Fruit fly (Drosophila melanogaster) whole organism, embryonic: ENCODE data around the gene cysu.

Source experiments
- Asciz ChIP-seq: fragments of 200-800 bp; sonication (Bioruptor generic); optimal IDR thresholded peaks from 2 replicates; lab custom pipeline; 2017; ENCODE audit warnings: missing biosample characterization, mild to moderate bottlenecking, missing genetic modification characterization, missing genetic modification reagents
- Atf6 ChIP-seq: fragments of 200-800 bp; sonication (Bioruptor generic); IDR thresholded peaks from 2 replicates; pipeline ENCODE4 v1.3.6; 2022; ENCODE audit warnings: missing biosample characterization, missing genetic modification characterization
- Awh ChIP-seq: fragments of 200-800 bp; sonication (Bioruptor generic); IDR thresholded peaks from 2 replicates; pipeline ENCODE4, ENCODE4 v1.3.6; 2022; ENCODE audit warnings: missing biosample characterization, missing genetic modification characterization
- B-H1 ChIP-seq: fragments of 200-800 bp; sonication (Bioruptor generic); IDR thresholded peaks from 3 replicates; pipeline ENCODE4 v1.3.6; 2022; ENCODE audit warnings: missing biosample characterization, missing genetic modification characterization
- BEAF-32 ChIP-seq: fragments of 200-800 bp; sonication (Bioruptor generic); optimal IDR thresholded peaks from 3 replicates; lab custom pipeline; 2017; ENCODE audit warnings: missing biosample characterization, missing genetic modification characterization, mild to moderate bottlenecking, moderate library complexity, missing genetic modification reagents
- Bdp1 ChIP-seq: fragments of 200-800 bp; sonication (Bioruptor generic); optimal IDR thresholded peaks from 3 replicates; lab custom pipeline; 2016; ENCODE audit warnings: missing biosample characterization, missing genetic modification characterization
- CG10147 ChIP-seq: fragments of 200-800 bp; sonication (Bioruptor generic); optimal IDR thresholded peaks from 2 replicates; lab custom pipeline; 2019; ENCODE audit warnings: missing biosample characterization, mild to moderate bottlenecking, missing genetic modification characterization, moderate library complexity
- CG10565 ChIP-seq: fragments of 200-800 bp; sonication (Bioruptor generic); optimal IDR thresholded peaks from 3 replicates; lab custom pipeline; 2016; ENCODE audit warnings: missing biosample characterization, mild to moderate bottlenecking, missing genetic modification characterization
- CG11093 ChIP-seq: fragments of 200-800 bp; sonication (Bioruptor generic); IDR thresholded peaks from 3 replicates; pipeline ENCODE4 v1.3.6; 2022; ENCODE audit warnings: missing biosample characterization, missing genetic modification characterization
- CG11723 ChIP-seq: fragments of 200-800 bp; sonication (Bioruptor generic); optimal IDR thresholded peaks from 2 replicates; lab custom pipeline; 2017; ENCODE audit warnings: missing biosample characterization, mild to moderate bottlenecking, missing genetic modification characterization
- CG12155 ChIP-seq: fragments of 200-800 bp; sonication (Bioruptor generic); optimal IDR thresholded peaks from 3 replicates; lab custom pipeline; 2016; ENCODE audit warnings: missing biosample characterization, missing genetic modification characterization
- CG12391 ChIP-seq: fragments of 200-800 bp; sonication (Bioruptor generic); optimal IDR thresholded peaks from 3 replicates; lab custom pipeline; 2018; ENCODE audit warnings: missing biosample characterization, mild to moderate bottlenecking, missing genetic modification characterization, moderate library complexity
- CG14441 ChIP-seq: fragments of 200-800 bp; sonication (Bioruptor generic); IDR thresholded peaks from 2 replicates; pipeline ENCODE4 v1.3.6; 2022; ENCODE audit warnings: missing biosample characterization, missing genetic modification characterization
- CG14860 ChIP-seq: fragments of 200-800 bp; sonication (Bioruptor generic); IDR thresholded peaks from 3 replicates; pipeline ENCODE4 v1.3.6; 2022; ENCODE audit warnings: missing biosample characterization, missing genetic modification characterization; ENCODE audit not compliant: partially characterized antibody
- CG15514 ChIP-seq: fragments of 200-800 bp; sonication (Bioruptor generic); optimal IDR thresholded peaks from 3 replicates; lab custom pipeline; 2017; ENCODE audit warnings: missing biosample characterization, missing genetic modification characterization, mild to moderate bottlenecking, moderate library complexity, missing genetic modification reagents
- CG16863 ChIP-seq: fragments of 200-800 bp; sonication (Bioruptor generic); optimal IDR thresholded peaks from 3 replicates; lab custom pipeline; 2016; ENCODE audit warnings: missing biosample characterization, missing genetic modification characterization
- CG17829 ChIP-seq: fragments of 200-800 bp; optimal IDR thresholded peaks from 2 replicates; lab custom pipeline; 2019; ENCODE audit warnings: missing biosample characterization, mild to moderate bottlenecking, missing genetic modification characterization, moderate library complexity
- CG31224 ChIP-seq: fragments of 200-800 bp; sonication (Bioruptor generic); IDR thresholded peaks from 2 replicates; pipeline ENCODE4 v1.3.6; 2022; ENCODE audit warnings: missing biosample characterization, missing genetic modification characterization
- CG3407 ChIP-seq: fragments of 200-800 bp; sonication (Bioruptor generic); optimal IDR thresholded peaks from 2 replicates; lab custom pipeline; 2018; ENCODE audit warnings: missing biosample characterization, mild to moderate bottlenecking, missing genetic modification characterization
- CG43689 ChIP-seq: fragments of 200-800 bp; sonication (Bioruptor generic); IDR thresholded peaks from 2 replicates; pipeline ENCODE4 v1.3.6; 2022; ENCODE audit warnings: missing biosample characterization, missing genetic modification characterization
- CG6813 ChIP-seq: fragments of 200-800 bp; sonication (Bioruptor generic); optimal IDR thresholded peaks from 2 replicates; lab custom pipeline; 2017; ENCODE audit warnings: missing biosample characterization, missing genetic modification characterization, mild to moderate bottlenecking, moderate library complexity, missing genetic modification reagents
- CG8924 ChIP-seq: fragments of 200-800 bp; optimal IDR thresholded peaks from 3 replicates; lab custom pipeline; 2019; ENCODE audit warnings: missing biosample characterization, mild to moderate bottlenecking, missing genetic modification characterization, moderate library complexity
- CG9609 ChIP-seq: fragments of 200-800 bp; sonication (Bioruptor generic); optimal IDR thresholded peaks from 3 replicates; lab custom pipeline; 2016; ENCODE audit warnings: missing biosample characterization, missing genetic modification characterization
- D19A ChIP-seq: fragments of 200-800 bp; optimal IDR thresholded peaks from 3 replicates; lab custom pipeline; 2019; ENCODE audit warnings: missing biosample characterization, mild to moderate bottlenecking, missing genetic modification characterization, moderate library complexity
- Dfd ChIP-seq, 2 experiments: fragments of >200 bp; optimal IDR thresholded peaks; 2 replicates each; lab custom pipeline; 2017; ENCODE audit warnings: missing biosample characterization in 2 of 2, missing genetic modification characterization in 2 of 2
- Ets65A ChIP-seq: fragments of 200-800 bp; sonication (Bioruptor generic); peaks from one replicate; lab custom pipeline; 2016; ENCODE audit warnings: missing biosample characterization, missing genetic modification characterization
- Gug ChIP-seq: fragments of 200-800 bp; sonication (Bioruptor generic); IDR thresholded peaks from 4 replicates; pipeline ENCODE4 v1.3.6; 2022; ENCODE audit warnings: missing biosample characterization, missing genetic modification characterization
- H2.0 ChIP-seq: fragments of 200-800 bp; sonication (Bioruptor generic); IDR thresholded peaks from 2 replicates; pipeline ENCODE4 v1.3.6; 2022; ENCODE audit warnings: missing biosample characterization, missing genetic modification characterization
- HHEX ChIP-seq: fragments of 200-800 bp; sonication (Bioruptor generic); optimal IDR thresholded peaks from 3 replicates; lab custom pipeline; 2017; ENCODE audit warnings: missing biosample characterization, mild to moderate bottlenecking, missing genetic modification characterization, missing genetic modification reagents
- HLH4C ChIP-seq: fragments of 200-800 bp; sonication (Bioruptor generic); IDR thresholded peaks from 3 replicates; pipeline ENCODE4 v1.3.6; 2022; ENCODE audit warnings: missing biosample characterization, missing genetic modification characterization; ENCODE audit not compliant: partially characterized antibody
- Hr3 ChIP-seq: fragments of 200-800 bp; sonication (Bioruptor generic); optimal IDR thresholded peaks from 3 replicates; lab custom pipeline; 2016; ENCODE audit warnings: missing biosample characterization, missing genetic modification characterization
- Lim3 ChIP-seq: fragments of 200-800 bp; sonication (Bioruptor generic); IDR thresholded peaks from 2 replicates; pipeline ENCODE4 v1.3.6; 2022; ENCODE audit warnings: missing biosample characterization, missing genetic modification characterization
- PHDP ChIP-seq: fragments of 200-800 bp; sonication (Bioruptor generic); optimal IDR thresholded peaks from 3 replicates; lab custom pipeline; 2018; ENCODE audit warnings: missing biosample characterization, mild to moderate bottlenecking, missing genetic modification characterization, moderate library complexity
- Six4 ChIP-seq: fragments of 200-800 bp; sonication (Bioruptor generic); optimal IDR thresholded peaks from 2 replicates; lab custom pipeline; 2016; ENCODE audit warnings: missing biosample characterization, missing genetic modification characterization
- Sox102F ChIP-seq: fragments of 200-800 bp; sonication (Bioruptor generic); optimal IDR thresholded peaks from 2 replicates; lab custom pipeline; 2018; ENCODE audit warnings: missing biosample characterization, mild to moderate bottlenecking, missing genetic modification characterization, moderate library complexity
- cg ChIP-seq: fragments of 200-800 bp; sonication (Bioruptor generic); optimal IDR thresholded peaks from 3 replicates; lab custom pipeline; 2019; ENCODE audit warnings: missing biosample characterization, mild to moderate bottlenecking, missing genetic modification characterization, moderate library complexity
- danr ChIP-seq: fragments of 200-800 bp; sonication (Bioruptor generic); IDR thresholded peaks from 2 replicates; pipeline ENCODE4 v1.3.6; 2022; ENCODE audit warnings: missing biosample characterization, missing genetic modification characterization
- disco-r ChIP-seq: fragments of 200-800 bp; sonication (Bioruptor generic); optimal IDR thresholded peaks from 2 replicates; lab custom pipeline; 2016; ENCODE audit warnings: missing biosample characterization, missing genetic modification characterization
- dm ChIP-seq: fragments of 200-800 bp; sonication (Bioruptor generic); optimal IDR thresholded peaks from 3 replicates; lab custom pipeline; 2016; ENCODE audit warnings: missing biosample characterization, missing genetic modification characterization
- ems ChIP-seq: fragments of 200-800 bp; sonication (Bioruptor generic); optimal IDR thresholded peaks from 3 replicates; lab custom pipeline; 2016; ENCODE audit warnings: missing biosample characterization, missing genetic modification characterization
- gce ChIP-seq: fragments of 200-800 bp; sonication (Bioruptor generic); IDR thresholded peaks from 3 replicates; pipeline ENCODE4 v1.3.6; 2022; ENCODE audit warnings: missing biosample characterization, missing genetic modification characterization
- ham ChIP-seq: fragments of 200-800 bp; sonication (Bioruptor generic); IDR thresholded peaks from 2 replicates; pipeline ENCODE4 v1.3.6; 2022; ENCODE audit warnings: missing biosample characterization, missing genetic modification characterization
- jigr1 ChIP-seq: fragments of 200-800 bp; sonication (Bioruptor generic); IDR thresholded peaks from 3 replicates; pipeline ENCODE4 v1.3.6; 2022; ENCODE audit warnings: missing biosample characterization, missing genetic modification characterization
- knrl ChIP-seq: fragments of 200-800 bp; sonication (Bioruptor generic); IDR thresholded peaks from 3 replicates; pipeline ENCODE4 v1.3.6; 2022; ENCODE audit warnings: missing biosample characterization, missing genetic modification characterization; ENCODE audit not compliant: partially characterized antibody
- lmd ChIP-seq: fragments of 200-800 bp; sonication (Bioruptor generic); IDR thresholded peaks from 2 replicates; pipeline ENCODE4 v1.3.6; 2022; ENCODE audit warnings: missing biosample characterization, missing genetic modification characterization
- nerfin-2 ChIP-seq: fragments of 200-800 bp; sonication (Bioruptor generic); IDR thresholded peaks from 2 replicates; pipeline ENCODE4 v1.3.6; 2022; ENCODE audit warnings: missing biosample characterization, missing genetic modification characterization; ENCODE audit not compliant: partially characterized antibody
- nom ChIP-seq: fragments of 200-800 bp; sonication (Bioruptor generic); optimal IDR thresholded peaks from 2 replicates; lab custom pipeline; 2017; ENCODE audit warnings: missing biosample characterization, missing genetic modification characterization, mild to moderate bottlenecking, moderate library complexity, missing genetic modification reagents
- prd ChIP-seq, 3 experiments: fragments of >200 bp in 2 of 3; fragments of 200-800 bp in 1 of 3; sonication (Bioruptor generic) in 1 of 3; optimal IDR thresholded peaks in 2 of 3; IDR thresholded peaks in 1 of 3; 2 replicates in 2 of 3; 3 replicates in 1 of 3; pipeline versions ENCODE4 v1.3.6 to Lab custom; 2017 to 2022; ENCODE audit warnings: missing biosample characterization in 1 of 3, missing genetic modification characterization in 1 of 3
- run ChIP-seq: fragments of 200-800 bp; sonication (Bioruptor generic); optimal IDR thresholded peaks from 3 replicates; lab custom pipeline; 2018; ENCODE audit warnings: missing biosample characterization, mild to moderate bottlenecking, missing genetic modification characterization
- sqz ChIP-seq: fragments of 200-800 bp; sonication (Bioruptor generic); optimal IDR thresholded peaks from 3 replicates; lab custom pipeline; 2018; ENCODE audit warnings: missing biosample characterization, mild to moderate bottlenecking, missing genetic modification characterization
- sug ChIP-seq: fragments of 200-800 bp; optimal IDR thresholded peaks from 2 replicates; lab custom pipeline; 2019; ENCODE audit warnings: missing biosample characterization, mild to moderate bottlenecking, missing genetic modification characterization, moderate library complexity

Gene cysu

dm6 chr3R:17400675-17401118, 24.9 kb upstream of the cysu start (continued):
- no peak for TF ChIP-seq Lim3
- peak; percentile 33 for TF ChIP-seq CG17829 (tag; lab: Kevin White, UChicago)
- TF ChIP-seq BEAF-32 (GFP tag; lab: Kevin White, UChicago): no peak
- TF ChIP-seq PHDP (tag; lab: Kevin White, UChicago): no peak
- no peak for TF ChIP-seq run (tag; lab: Kevin White, UChicago)
- peak; percentile 49 for TF ChIP-seq CG10147 (GFP tag; lab: Kevin White, UChicago)
- no peak for TF ChIP-seq ham (GFP tag; lab: Robert Waterston, UW)
- no peak for TF ChIP-seq CG3407
- peak; percentile 38 for TF ChIP-seq Asciz
- TF ChIP-seq jigr1 (GFP tag; lab: Robert Waterston, UW): no peak
- TF ChIP-seq H2.0 (GFP tag; lab: Robert Waterston, UW): no peak
- TF ChIP-seq Bdp1 (GFP tag; lab: Kevin White, UChicago): no peak
- no peak for TF ChIP-seq CG14860 (GFP tag; lab: Robert Waterston, UW)
- TF ChIP-seq CG12155: no peak
- TF ChIP-seq Sox102F (GFP tag; lab: Kevin White, UChicago): peak; percentile 3
- no peak for TF ChIP-seq CG6813 (GFP tag; lab: Kevin White, UChicago)
- 0 out of 2 replicates have a peak, but pooled peaks have one; percentile 35 for TF ChIP-seq lmd
- no peak for TF ChIP-seq Awh (GFP tag; lab: Robert Waterston, UW)
- no peak for TF ChIP-seq Gug (GFP tag; lab: Robert Waterston, UW)
- no peak for TF ChIP-seq HLH4C (GFP tag; lab: Robert Waterston, UW)
- TF ChIP-seq knrl: no peak
- TF ChIP-seq dm (GFP tag; lab: Kevin White, UChicago): no peak
- TF ChIP-seq HHEX (GFP tag; lab: Kevin White, UChicago): peak; percentile 60
- no peak for TF ChIP-seq CG11723 (GFP tag; lab: Kevin White, UChicago)
- no peak for TF ChIP-seq sug (tag; lab: Kevin White, UChicago)
- TF ChIP-seq Hr3: no peak
- TF ChIP-seq CG16863 (GFP tag; lab: Kevin White, UChicago): no peak
- TF ChIP-seq CG15514 (GFP tag; lab: Kevin White, UChicago): peak; percentile 35
- no peak for TF ChIP-seq nerfin-2 (GFP tag; lab: Robert Waterston, UW)
- TF ChIP-seq D19A (tag; lab: Kevin White, UChicago): peak; percentile 51
- no peak for TF ChIP-seq sqz (GFP tag; lab: Kevin White, UChicago)
- no peak for TF ChIP-seq CG11093
- no peak for TF ChIP-seq cg
- TF ChIP-seq CG9609: no peak
- peak; percentile 38; the same call in 1 of the 2 replicates for TF ChIP-seq CG14441 (GFP tag; lab: Robert Waterston, UW)
- TF ChIP-seq gce: no peak
- TF ChIP-seq nom (GFP tag; lab: Kevin White, UChicago): no peak
- TF ChIP-seq Atf6 (GFP tag; lab: Robert Waterston, UW): no peak
- no peak for TF ChIP-seq Dfd (GFP tag; optimal IDR thresholded peaks at IDR 0.05; lab: Kevin White, UChicago)
- no peak for TF ChIP-seq CG10565
- no peak for TF ChIP-seq ems (GFP tag; lab: Kevin White, UChicago)
- no peak for TF ChIP-seq CG8924 (tag; lab: Kevin White, UChicago)
- peak; percentile 92 for TF ChIP-seq Ets65A
- TF ChIP-seq B-H1 (GFP tag; lab: Robert Waterston, UW): no peak
- no peak for TF ChIP-seq CG31224 (GFP tag; lab: Robert Waterston, UW)
- no peak for TF ChIP-seq prd (optimal IDR thresholded peaks at IDR 0.05; lab: Kevin White, UChicago)
- peak; percentile 18; the same call in 1 of the 3 replicates for TF ChIP-seq prd (GFP tag; IDR thresholded peaks at IDR 0.05; lab: Robert Waterston, UW)
- no peak for TF ChIP-seq CG43689
- TF ChIP-seq Six4 (GFP tag; lab: Kevin White, UChicago): peak; percentile 47
- TF ChIP-seq CG12391 (tag; lab: Kevin White, UChicago): no peak
- peak; percentile 48; the same call in 1 of the 2 replicates for TF ChIP-seq danr (GFP tag; lab: Robert Waterston, UW)
- no peak for TF ChIP-seq disco-r
